Fruit fly (Drosophila melanogaster): Measurements from ENCODE around the gene Cpr92F.

DNA sequence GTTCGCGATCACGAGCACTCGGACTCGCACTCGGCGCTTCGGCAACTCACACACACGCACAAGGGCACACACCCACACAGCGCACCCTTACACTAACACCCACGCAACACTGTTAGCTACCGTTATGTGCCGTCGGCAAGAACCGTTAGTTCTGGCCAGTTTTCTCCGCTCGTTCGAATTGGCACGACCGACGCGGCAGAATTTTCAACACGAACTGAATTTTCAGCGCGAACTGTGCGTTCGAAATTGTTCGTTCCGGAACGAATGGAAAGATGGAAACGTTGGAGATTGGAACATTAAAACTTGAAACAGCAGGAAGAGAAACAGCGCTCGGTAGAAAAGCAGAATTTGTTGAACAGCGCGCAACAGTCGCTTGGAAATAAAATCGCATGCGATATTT lies 45.0 kb downstream of the Cpr92F start, which contains the start of gene Oamb:
- TF ChIP-seq sug (tag; optimal IDR thresholded peaks at IDR 0.05) = no peak
- TF ChIP-seq CG3995 (GFP tag; optimal IDR thresholded peaks at IDR 0.05) = no peak
- TF ChIP-seq CG1647 (GFP tag; optimal IDR thresholded peaks at IDR 0.05) = no peak
- no peak for TF ChIP-seq en (GFP tag; optimal IDR thresholded peaks at IDR 0.05)
- TF ChIP-seq CG10321 (GFP tag; IDR thresholded peaks at IDR 0.05) = no peak
